Worm (Caenorhabditis elegans): ENCODE measurements around the gene srlf-18.

DNA sequence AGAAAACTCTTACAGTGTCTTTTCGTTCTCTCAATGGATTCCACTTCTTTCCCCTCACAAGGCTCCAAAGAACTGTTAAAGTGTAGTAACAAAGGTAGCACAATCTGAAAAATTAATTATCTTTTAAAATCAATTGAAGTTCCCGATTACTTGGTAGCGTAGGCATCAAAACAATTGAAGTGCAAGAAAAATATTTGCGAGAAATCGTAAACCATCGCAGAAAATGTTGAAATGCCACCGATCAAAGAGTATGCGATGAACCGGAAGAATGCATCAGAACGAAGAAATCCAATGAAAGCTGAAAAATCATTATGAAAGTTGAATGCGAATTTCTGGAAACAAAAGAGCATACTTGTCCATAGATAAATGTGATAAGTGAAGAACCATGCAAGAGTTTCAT is 45.2 kb upstream of the srlf-18 start:
- TF ChIP-seq nfya-2 (GFP tag; IDR thresholded peaks at IDR 0.05) (no peak), unc-130 (GFP tag; optimal IDR thresholded peaks at IDR 0.05) (no peak), ceh-40 (GFP tag; IDR thresholded peaks at IDR 0.05) (no peak), zfh-2 (GFP tag; conservative IDR thresholded peaks at IDR 0.05) (no peak), chd-7 (tag; optimal IDR thresholded peaks at IDR 0.05) (no peak), F57C9.4 (tag; optimal IDR thresholded peaks at IDR 0.05) (no peak), aptf-2 (GFP tag; conservative IDR thresholded peaks at IDR 0.05) (no peak), F10E7.11 (tag; optimal IDR thresholded peaks at IDR 0.05) (no peak), ceh-79 (tag; optimal IDR thresholded peaks at IDR 0.05) (no peak), B0336.3 (GFP tag; IDR thresholded peaks at IDR 0.05) (no peak), tbp1 (GFP tag; optimal IDR thresholded peaks at IDR 0.05) (no peak), snpc-1.1 (tag; optimal IDR thresholded peaks at IDR 0.05; ENCODE audit: insufficient read depth) (no peak), lin-26 (GFP tag; IDR thresholded peaks at IDR 0.05) (no peak), let-526 (GFP tag; IDR thresholded peaks at IDR 0.05) (no peak)
